Fruit fly (Drosophila melanogaster): ENCODE data around the gene SCCRO4.

DNA sequence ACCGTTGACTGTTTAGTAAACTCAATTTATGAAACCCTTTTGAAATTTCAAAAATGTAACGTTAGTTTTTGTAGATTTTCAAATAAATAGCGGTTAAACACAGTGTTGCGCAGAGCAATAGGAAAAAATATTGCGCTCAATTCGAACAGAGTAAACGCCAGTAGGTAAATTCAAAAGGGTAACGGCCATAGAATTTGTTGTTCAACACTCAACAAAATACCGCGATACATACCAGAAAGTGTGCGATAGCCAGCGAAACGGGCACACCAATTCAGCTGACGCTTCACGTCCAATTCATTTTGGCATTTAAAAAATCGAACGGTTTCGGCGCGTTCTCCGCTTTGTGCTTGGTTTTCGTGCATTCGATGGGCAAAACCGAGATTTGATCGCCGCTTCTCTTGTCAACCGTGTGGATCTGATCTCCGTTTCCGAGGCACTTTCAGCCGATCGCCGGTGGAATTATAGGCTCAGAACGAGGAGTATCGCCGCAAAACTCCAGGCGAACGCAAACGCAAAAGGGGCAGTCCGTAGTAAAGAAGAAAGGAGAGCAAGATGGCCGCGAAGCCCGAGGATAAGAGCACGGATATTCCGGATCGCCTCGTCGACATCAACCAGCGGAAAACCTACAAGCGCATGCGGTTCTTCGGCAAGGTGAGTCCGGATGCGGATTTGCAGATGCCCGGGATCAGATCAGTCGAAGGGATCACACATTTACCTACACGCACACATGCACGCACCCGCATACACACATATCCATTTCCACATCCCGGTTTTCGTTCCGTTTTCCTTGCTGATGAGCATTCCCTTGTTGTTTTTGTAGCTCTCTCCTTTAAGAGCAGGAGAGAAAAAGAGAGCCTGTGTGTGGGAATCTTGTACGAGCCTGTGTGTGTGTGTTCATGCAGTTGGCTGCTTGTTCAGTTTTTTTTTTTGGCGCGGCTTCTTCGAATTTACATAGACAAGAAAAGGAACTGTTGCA lies 10.8 kb downstream of the SCCRO4 start:
- TF ChIP-seq Blimp-1 (GFP tag; optimal IDR thresholded peaks at IDR 0.05) (no peak), pdm3 (GFP tag; optimal IDR thresholded peaks at IDR 0.05) (no peak), Met (GFP tag; optimal IDR thresholded peaks at IDR 0.05) (no peak)
